Fruit fly (Drosophila melanogaster) whole organism, wandering third instar larva: Measurements from ENCODE around the gene CG42750.
A peak's percentile ranks its signal among the peaks of the same experiment; 100 is the strongest.

ENCODE experiments used
- Abd-B ChIP-seq: fragments of >200 bp; optimal IDR thresholded peaks from 2 replicates; lab custom pipeline; 2017; ENCODE audit warnings: missing biosample characterization, missing genetic modification characterization
- CG32264 ChIP-seq: fragments of 200-800 bp; sonication (Bioruptor generic); optimal IDR thresholded peaks from 2 replicates; lab custom pipeline; 2016; ENCODE audit warnings: missing biosample characterization, missing genetic modification characterization
- CG9705 ChIP-seq: fragments of 200-800 bp; sonication (Bioruptor generic); optimal IDR thresholded peaks from 2 replicates; lab custom pipeline; 2018; ENCODE audit warnings: missing biosample characterization, mild to moderate bottlenecking, missing genetic modification characterization
- CrebA ChIP-seq: fragments of 200-800 bp; sonication (Bioruptor generic); optimal IDR thresholded peaks from 2 replicates; lab custom pipeline; 2016; ENCODE audit warnings: missing biosample characterization, mild to moderate bottlenecking, missing genetic modification characterization, borderline replicate concordance
- Dfd ChIP-seq: fragments of >200 bp; optimal IDR thresholded peaks from 2 replicates; lab custom pipeline; 2017; ENCODE audit warnings: missing biosample characterization, missing genetic modification characterization
- Dif ChIP-seq: fragments of 200-275, 200-300 bp; sonication (Bioruptor generic); optimal IDR thresholded peaks from 2 replicates; lab custom pipeline; 2018; ENCODE audit warnings: missing biosample characterization, missing genetic modification characterization; ENCODE audit not compliant: partially characterized antibody
- GATAd ChIP-seq: sonication (Bioruptor generic); optimal IDR thresholded peaks from 2 replicates; lab custom pipeline; 2016; ENCODE audit warnings: missing biosample characterization, missing genetic modification characterization
- HLH106 ChIP-seq: fragments of 200-800 bp; optimal IDR thresholded peaks from 3 replicates; lab custom pipeline; 2019; ENCODE audit warnings: missing biosample characterization, mild to moderate bottlenecking, missing genetic modification characterization, moderate library complexity
- Hnf4 ChIP-seq: fragments of 200-800 bp; sonication (Bioruptor generic); optimal IDR thresholded peaks from 2 replicates; lab custom pipeline; 2016; ENCODE audit warnings: missing biosample characterization, mild to moderate bottlenecking, missing genetic modification characterization
- Hr78 ChIP-seq: fragments of >200 bp; optimal IDR thresholded peaks from 2 replicates; lab custom pipeline; 2017; ENCODE audit warnings: missing biosample characterization, missing genetic modification characterization
- Hr83 ChIP-seq: fragments of 200-300 bp; sonication (Bioruptor generic); optimal IDR thresholded peaks from 2 replicates; lab custom pipeline; 2016; ENCODE audit warnings: missing biosample characterization, mild to moderate bottlenecking, missing genetic modification characterization, moderate library complexity; ENCODE audit not compliant: poor library complexity, severe bottlenecking
- Jra ChIP-seq: sonication (Bioruptor generic); optimal IDR thresholded peaks from 2 replicates; lab custom pipeline; 2016; ENCODE audit warnings: missing biosample characterization, missing genetic modification characterization
- Mio ChIP-seq: sonication (Bioruptor generic); optimal IDR thresholded peaks from 2 replicates; lab custom pipeline; 2016; ENCODE audit warnings: missing biosample characterization, missing genetic modification characterization
- Myc ChIP-seq: fragments of >200 bp; optimal IDR thresholded peaks from 2 replicates; lab custom pipeline; 2017
- N ChIP-seq: fragments of >200 bp; optimal IDR thresholded peaks from 2 replicates; lab custom pipeline; 2018; ENCODE audit warnings: missing biosample characterization, missing external identifiers, missing genetic modification characterization
- OdsH ChIP-seq: fragments of 200-800 bp; sonication (Bioruptor generic); optimal IDR thresholded peaks from 2 replicates; lab custom pipeline; 2016; ENCODE audit warnings: missing biosample characterization, mild to moderate bottlenecking, missing genetic modification characterization
- Rel ChIP-seq, 2 experiments: fragments of 200-800 bp; sonication (Bioruptor generic) in 1 of 2; optimal IDR thresholded peaks; 2 replicates in 1 of 2; 3 replicates in 1 of 2; lab custom pipeline; 2016 to 2019; ENCODE audit warnings: mild to moderate bottlenecking in 2 of 2, missing biosample characterization in 2 of 2, missing genetic modification characterization in 2 of 2, moderate library complexity in 1 of 2
- Sp1 ChIP-seq: fragments of 200-800 bp; sonication (Bioruptor generic); optimal IDR thresholded peaks from 3 replicates; lab custom pipeline; 2019; ENCODE audit warnings: missing biosample characterization, mild to moderate bottlenecking, missing genetic modification characterization, moderate library complexity
- Vsx2 ChIP-seq: fragments of 200-300, 225-300 bp; sonication (Bioruptor generic); optimal IDR thresholded peaks from 2 replicates; lab custom pipeline; 2018; ENCODE audit warnings: missing biosample characterization, missing genetic modification characterization; ENCODE audit not compliant: partially characterized antibody
- br ChIP-seq: fragments of 200-800 bp; sonication (Bioruptor generic); optimal IDR thresholded peaks from 2 replicates; lab custom pipeline; 2016; ENCODE audit warnings: missing biosample characterization, missing genetic modification characterization
- brk ChIP-seq: fragments of 200-800 bp; sonication (Bioruptor generic); optimal IDR thresholded peaks from 2 replicates; lab custom pipeline; 2016; ENCODE audit warnings: missing biosample characterization, mild to moderate bottlenecking, missing genetic modification characterization
- dl ChIP-seq, 2 experiments: fragments of 175-275, 200-275 bp in 1 of 2; fragments of 200-275 bp in 1 of 2; sonication (Bioruptor generic); optimal IDR thresholded peaks; lab custom pipeline; 2018; ENCODE audit warnings: mild to moderate bottlenecking in 2 of 2, missing biosample characterization in 2 of 2, missing genetic modification characterization in 2 of 2, moderate library complexity in 2 of 2; ENCODE audit not compliant: partially characterized antibody in 2 of 2, insufficient read depth in 1 of 2
- dmrt93B ChIP-seq: fragments of 200-800 bp; sonication (Bioruptor generic); optimal IDR thresholded peaks from 2 replicates; lab custom pipeline; 2018; ENCODE audit warnings: missing biosample characterization, mild to moderate bottlenecking, missing genetic modification characterization
- dsf ChIP-seq: sonication (Bioruptor generic); optimal IDR thresholded peaks from 2 replicates; lab custom pipeline; 2016; ENCODE audit warnings: missing biosample characterization, missing genetic modification characterization, borderline replicate concordance
- ey ChIP-seq: fragments of 200-800 bp; sonication (Bioruptor generic); optimal IDR thresholded peaks from 2 replicates; lab custom pipeline; 2016; ENCODE audit warnings: missing biosample characterization, missing genetic modification characterization
- foxo ChIP-seq, 2 experiments: fragments of 200-800 bp; sonication (Bioruptor generic); optimal IDR thresholded peaks; 2 replicates in 1 of 2; 3 replicates in 1 of 2; lab custom pipeline; 2016 to 2017; ENCODE audit warnings: missing biosample characterization in 2 of 2, missing genetic modification characterization in 2 of 2
- fru ChIP-seq: fragments of 200-800 bp; sonication (Bioruptor generic); optimal IDR thresholded peaks from 3 replicates; lab custom pipeline; 2016; ENCODE audit warnings: missing biosample characterization, mild to moderate bottlenecking, missing genetic modification characterization
- h ChIP-seq: fragments of 200-800 bp; sonication (Bioruptor generic); optimal IDR thresholded peaks from 3 replicates; lab custom pipeline; 2016; ENCODE audit warnings: missing biosample characterization, mild to moderate bottlenecking, missing genetic modification characterization
- jim ChIP-seq: fragments of 175-275, 200-325 bp; sonication (Bioruptor generic); optimal IDR thresholded peaks from 2 replicates; lab custom pipeline; 2016; ENCODE audit warnings: missing biosample characterization, mild to moderate bottlenecking, missing genetic modification characterization
- lola ChIP-seq: fragments of >200 bp; optimal IDR thresholded peaks from 2 replicates; lab custom pipeline; 2017; ENCODE audit warnings: missing biosample characterization, missing genetic modification characterization
- psq ChIP-seq: fragments of 200-800 bp; sonication (Bioruptor generic); optimal IDR thresholded peaks from 3 replicates; lab custom pipeline; 2017; ENCODE audit warnings: missing biosample characterization, mild to moderate bottlenecking, missing genetic modification characterization, moderate library complexity
- rgr ChIP-seq: fragments of 200-800 bp; sonication (Bioruptor generic); optimal IDR thresholded peaks from 3 replicates; lab custom pipeline; 2016; ENCODE audit warnings: missing biosample characterization, mild to moderate bottlenecking, missing genetic modification characterization
- sage ChIP-seq: fragments of 200-800 bp; sonication (Bioruptor generic); optimal IDR thresholded peaks from 2 replicates; lab custom pipeline; 2016; ENCODE audit warnings: missing biosample characterization, mild to moderate bottlenecking, missing genetic modification characterization
- sv ChIP-seq: fragments of 200-800 bp; sonication (Bioruptor generic); optimal IDR thresholded peaks from 3 replicates; lab custom pipeline; 2016; ENCODE audit warnings: missing biosample characterization, missing genetic modification characterization
- tai ChIP-seq: sonication (Bioruptor generic); optimal IDR thresholded peaks from 2 replicates; lab custom pipeline; 2016; ENCODE audit warnings: missing biosample characterization, missing genetic modification characterization
- usp ChIP-seq: fragments of >200 bp; optimal IDR thresholded peaks from 2 replicates; lab custom pipeline; 2017; ENCODE audit warnings: missing biosample characterization, missing genetic modification characterization
- woc ChIP-seq: sonication (Bioruptor generic); optimal IDR thresholded peaks from 2 replicates; lab custom pipeline; 2016; ENCODE audit warnings: missing biosample characterization, mild to moderate bottlenecking, missing genetic modification characterization

The CG42750 gene

DNA sequence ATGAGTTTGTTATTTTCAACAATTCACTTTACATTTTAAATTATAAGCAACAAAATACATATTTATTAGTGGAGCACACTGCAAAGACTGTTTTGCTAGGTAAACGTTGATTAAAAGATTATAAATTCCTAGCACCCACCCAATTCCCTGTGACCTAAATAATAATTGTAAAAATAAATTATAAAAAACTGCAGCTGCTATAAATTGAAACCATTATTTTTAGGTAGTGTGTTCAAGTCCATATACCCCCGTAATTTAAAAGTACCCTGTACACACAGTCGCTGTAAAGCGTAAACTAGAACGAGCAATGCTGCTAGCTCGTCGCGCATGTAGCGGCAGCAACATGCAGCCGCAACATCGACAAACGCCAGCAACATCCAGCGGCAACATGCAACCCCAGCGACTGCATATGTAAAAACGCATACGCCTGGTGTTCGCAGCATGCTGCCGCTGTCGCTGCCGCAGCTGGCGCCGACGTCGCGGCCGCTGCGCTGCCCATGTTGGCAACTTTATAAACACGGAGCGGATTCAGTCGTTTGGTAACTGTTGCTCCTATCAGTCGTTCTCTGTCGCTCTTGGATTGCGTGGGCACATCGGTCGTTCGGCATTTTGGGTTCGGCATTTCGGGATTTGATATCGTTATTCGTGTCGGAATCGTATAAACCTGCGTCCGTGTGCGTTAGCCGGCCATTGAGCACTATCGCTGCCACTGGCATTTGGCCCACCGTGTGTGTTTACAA is 44.2 kb upstream of the CG42750 start, which contains the start of gene Fas3 (continued):
- TF ChIP-seq GATAd (GFP tag; lab: Kevin White, UChicago) = no peak
- peak; percentile 58 for TF ChIP-seq CrebA (GFP tag; lab: Kevin White, UChicago)
- peak; percentile 43 for TF ChIP-seq OdsH
- TF ChIP-seq foxo (GFP tag; optimal IDR thresholded peaks at IDR 0.05; lab: Kevin White, UChicago) = peak in 1 of 2 experiments; percentile 33
- peak; percentile 43 for TF ChIP-seq psq (GFP tag; lab: Kevin White, UChicago)
- TF ChIP-seq Mio (GFP tag; lab: Kevin White, UChicago) = no peak
- peak; percentile 36 for TF ChIP-seq Hr83 (GFP tag; lab: Kevin White, UChicago)
- TF ChIP-seq tai (GFP tag; lab: Kevin White, UChicago) = no peak
- TF ChIP-seq Rel (GFP tag; optimal IDR thresholded peaks at IDR 0.05; lab: Kevin White, UChicago) = no peak
- no peak for TF ChIP-seq Rel (tag; optimal IDR thresholded peaks at IDR 0.05; lab: Kevin White, UChicago)
- peak; percentile 13 for TF ChIP-seq rgr (GFP tag; lab: Kevin White, UChicago)
- TF ChIP-seq Jra (GFP tag; lab: Kevin White, UChicago) = peak; percentile 7
- TF ChIP-seq, all 38 proteins: peak for 14

DNA sequence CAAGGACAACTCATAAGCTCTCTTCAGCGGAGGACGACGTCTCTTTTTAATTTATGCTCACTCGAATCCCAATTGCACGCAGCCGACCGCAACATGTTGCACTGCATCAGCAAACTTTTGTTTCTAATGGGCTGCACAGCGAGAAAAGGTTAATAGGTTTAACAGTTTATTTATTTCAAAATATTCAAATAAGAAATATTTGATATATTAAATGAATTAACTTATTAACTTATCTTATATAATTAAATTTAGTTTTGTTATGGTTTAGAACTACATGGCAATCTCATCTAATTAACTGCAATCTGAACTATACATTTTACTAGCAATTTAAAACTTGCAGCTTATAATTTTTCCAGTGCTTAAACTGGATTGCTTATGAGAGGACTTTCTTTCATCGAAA is 39.9 kb upstream of the CG42750 start:
- TF ChIP-seq Hnf4 (GFP tag; lab: Kevin White, UChicago) = no peak
- no peak for TF ChIP-seq Myc (lab: Kevin White, UChicago)
- no peak for TF ChIP-seq CG32264 (GFP tag; lab: Kevin White, UChicago)
- TF ChIP-seq OdsH = no peak
- no peak for TF ChIP-seq psq (GFP tag; lab: Kevin White, UChicago)
- TF ChIP-seq lola (GFP tag; lab: Kevin White, UChicago) = no peak
- TF ChIP-seq GATAd (GFP tag; lab: Kevin White, UChicago) = no peak
- no peak for TF ChIP-seq Mio (GFP tag; lab: Kevin White, UChicago)
- no peak for TF ChIP-seq Dif (GFP tag; lab: Kevin White, UChicago)
- no peak for TF ChIP-seq rgr (GFP tag; lab: Kevin White, UChicago)
- no peak for TF ChIP-seq Vsx2 (GFP tag; lab: Kevin White, UChicago)
- TF ChIP-seq Jra (GFP tag; lab: Kevin White, UChicago) = no peak
- no peak for TF ChIP-seq Abd-B (GFP tag; lab: Kevin White, UChicago)
- no peak for TF ChIP-seq br
- no peak for TF ChIP-seq N
- no peak for TF ChIP-seq CrebA (GFP tag; lab: Kevin White, UChicago)
- no peak for TF ChIP-seq Hr78
- TF ChIP-seq, all 38 proteins: peak for 0

dm6 chr2L:18313922-18314712 is 38.5 kb upstream of the CG42750 start:
- TF ChIP-seq h (GFP tag; lab: Kevin White, UChicago) = no peak
- TF ChIP-seq brk (GFP tag; lab: Kevin White, UChicago) = peak; percentile 16
- TF ChIP-seq sage (GFP tag; lab: Kevin White, UChicago) = peak; percentile 38
- peak; percentile 73 for TF ChIP-seq psq (GFP tag; lab: Kevin White, UChicago)
- TF ChIP-seq Jra (GFP tag; lab: Kevin White, UChicago) = peak; percentile 4
- peak; percentile 56 for TF ChIP-seq CrebA (GFP tag; lab: Kevin White, UChicago)

dm6 chr2L:18312309-18312708 is 36.7 kb upstream of the CG42750 start:
- peak; percentile 85 for TF ChIP-seq dmrt93B (GFP tag; lab: Kevin White, UChicago)
- no peak for TF ChIP-seq jim (GFP tag; lab: Kevin White, UChicago)
- peak; percentile 72 for TF ChIP-seq sage (GFP tag; lab: Kevin White, UChicago)
- TF ChIP-seq N = no peak
- peak; percentile 86 for TF ChIP-seq OdsH
- TF ChIP-seq usp (GFP tag; lab: Kevin White, UChicago) = no peak
- TF ChIP-seq Mio (GFP tag; lab: Kevin White, UChicago) = peak; percentile 5
- TF ChIP-seq CG9705 (GFP tag; lab: Kevin White, UChicago) = peak; percentile 71
- peak; percentile 89 for TF ChIP-seq ey (GFP tag; lab: Kevin White, UChicago)
- TF ChIP-seq fru (GFP tag; lab: Kevin White, UChicago) = peak; percentile 91
- no peak for TF ChIP-seq sv (GFP tag; lab: Kevin White, UChicago)
- TF ChIP-seq Myc (lab: Kevin White, UChicago) = no peak
- peak in 1 of 2 experiments; percentile 29 for TF ChIP-seq dl (GFP tag; optimal IDR thresholded peaks at IDR 0.05; lab: Kevin White, UChicago; ENCODE audit: insufficient read depth in 1 of 2, partially characterized antibody in 2 of 2)
- peak; percentile 61 for TF ChIP-seq Hnf4 (GFP tag; lab: Kevin White, UChicago)
- peak; percentile 52 for TF ChIP-seq dsf (GFP tag; lab: Kevin White, UChicago)
- no peak for TF ChIP-seq Hr78
- TF ChIP-seq HLH106 = peak; percentile 92
- TF ChIP-seq Sp1 (GFP tag; lab: Kevin White, UChicago) = peak; percentile 92
- TF ChIP-seq CrebA (GFP tag; lab: Kevin White, UChicago) = no peak
- TF ChIP-seq Dfd = no peak
- TF ChIP-seq Jra (GFP tag; lab: Kevin White, UChicago) = peak; percentile 24
- no peak for TF ChIP-seq Vsx2 (GFP tag; lab: Kevin White, UChicago)
- TF ChIP-seq Dif (GFP tag; lab: Kevin White, UChicago) = no peak
- TF ChIP-seq GATAd (GFP tag; lab: Kevin White, UChicago) = no peak
- TF ChIP-seq woc (GFP tag; lab: Kevin White, UChicago) = peak; percentile 88
- TF ChIP-seq brk (GFP tag; lab: Kevin White, UChicago) = peak; percentile 61
